Worm (Caenorhabditis elegans): ENCODE measurements around the gene W01C8.5.

DNA sequence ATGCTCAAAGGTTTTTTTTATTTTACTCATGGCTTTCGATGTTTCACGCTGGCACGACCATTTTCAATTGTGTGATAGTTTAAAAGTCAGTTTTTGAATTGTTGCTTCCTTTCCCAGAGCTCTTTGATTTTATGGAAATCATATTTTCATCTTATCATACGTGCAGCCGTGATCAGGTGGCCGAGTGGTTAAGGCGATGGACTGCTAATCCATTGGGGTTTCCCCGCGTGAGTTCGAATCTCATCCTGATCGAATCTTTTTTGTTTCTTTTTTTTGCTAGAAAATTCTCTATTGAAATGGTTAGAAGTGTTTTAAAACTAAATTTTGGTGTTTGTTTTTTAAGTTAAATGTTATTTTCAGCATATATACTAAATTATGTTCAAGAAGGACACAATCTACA lies 12.1 kb upstream of the W01C8.5 start:
- TF ChIP-seq zim-3 (tag; optimal IDR thresholded peaks at IDR 0.05) (no peak), ztf-22 (GFP tag; optimal IDR thresholded peaks at IDR 0.05) (no peak), B0336.3 (GFP tag; IDR thresholded peaks at IDR 0.05) (no peak), cebp-1 (GFP tag; IDR thresholded peaks at IDR 0.05) (no peak), cebp-1 (tag; optimal IDR thresholded peaks at IDR 0.05) (no peak), D2030.7 (GFP tag; IDR thresholded peaks at IDR 0.05) (peak; percentile 82), pha-4 (tag; optimal IDR thresholded peaks at IDR 0.05) (no peak), sptf-2 (GFP tag; optimal IDR thresholded peaks at IDR 0.05) (no peak), ama-1 (optimal IDR thresholded peaks at IDR 0.05) (no peak), ama-1 (GFP tag; optimal IDR thresholded peaks at IDR 0.05) (peak in 1 of 2 experiments; percentile 32), lag-1 (GFP tag; IDR thresholded peaks at IDR 0.05) (no peak), tbx-9 (tag; optimal IDR thresholded peaks at IDR 0.05; ENCODE audit: borderline replicate concordance) (no peak), T26A5.8 (tag; optimal IDR thresholded peaks at IDR 0.05) (no peak), nfyb-1 (GFP tag; IDR thresholded peaks at IDR 0.05) (0 out of 2 replicates have a peak, but pooled peaks have one; percentile 20), rcor-1 (GFP tag; IDR thresholded peaks at IDR 0.05) (peak; percentile 30; the same call in 1 of the 2 replicates), sea-2 (GFP tag; IDR thresholded peaks at IDR 0.05) (no peak)
